Worm (Caenorhabditis elegans): ENCODE data around the gene C28G1.2.
A peak's percentile ranks its signal among the peaks of the same experiment; 100 is the strongest.

The C28G1.2 gene

ce11 chrX:8854409-8854808, 18.6 kb downstream of the C28G1.2 start:
- no peak for TF ChIP-seq R02D3.7 (tag; optimal IDR thresholded peaks at IDR 0.05)
- TF ChIP-seq unc-39 (tag; optimal IDR thresholded peaks at IDR 0.05): no peak
- no peak for TF ChIP-seq hmg-11 (tag; optimal IDR thresholded peaks at IDR 0.05)
- TF ChIP-seq jun-1 (tag; optimal IDR thresholded peaks at IDR 0.05): no peak

ce11 chrX:8857904-8858612, 22.2 kb downstream of the C28G1.2 start, which contains the start of gene C06E2.5:
C06E2.5 (minus strand) TSS chrX:8857954.
- TF ChIP-seq elt-1 (tag; optimal IDR thresholded peaks at IDR 0.05) (peak; percentile 95), ztf-11 (tag; optimal IDR thresholded peaks at IDR 0.05) (no peak), nhr-23 (tag; optimal IDR thresholded peaks at IDR 0.05) (peak; percentile 16)

- TF ChIP-seq ztf-4 (tag; optimal IDR thresholded peaks at IDR 0.05) (no peak), pha-4 (tag; optimal IDR thresholded peaks at IDR 0.05) (peak; percentile 15), elt-2 (tag; optimal IDR thresholded peaks at IDR 0.05) (no peak), ceh-16 (tag; optimal IDR thresholded peaks at IDR 0.05) (no peak)
Measured at ce11 chrX:8859538-8859937, 23.7 kb downstream of the C28G1.2 start.

ce11 chrX:8860958-8861357, 25.1 kb downstream of the C28G1.2 start, which contains the start of gene C06E2.9:
C06E2.9 (plus strand) TSS chrX:8861258.
- no peak for TF ChIP-seq tbx-2 (tag; optimal IDR thresholded peaks at IDR 0.05)
- peak; percentile 9 for TF ChIP-seq elt-1 (tag; optimal IDR thresholded peaks at IDR 0.05)

ce11 chrX:8866563-8866962, 30.7 kb downstream of the C28G1.2 start, which contains the start of gene ins-9:
ins-9 (minus strand) TSS chrX:8866663.
- TF ChIP-seq ztf-4 (tag; optimal IDR thresholded peaks at IDR 0.05) (no peak), fkh-2 (tag; optimal IDR thresholded peaks at IDR 0.05) (no peak), lsy-12 (tag; optimal IDR thresholded peaks at IDR 0.05) (no peak), nfya-1 (tag; optimal IDR thresholded peaks at IDR 0.05; ENCODE audit: insufficient read depth) (no peak), skn-1 (tag; optimal IDR thresholded peaks at IDR 0.05) (no peak), sea-2 (GFP tag; optimal IDR thresholded peaks at IDR 0.05) (no peak), R02D3.7 (tag; optimal IDR thresholded peaks at IDR 0.05) (no peak), unc-62 (GFP tag; optimal IDR thresholded peaks at IDR 0.05) (no peak), mdl-1 (tag; optimal IDR thresholded peaks at IDR 0.05) (no peak), nhr-43 (tag; optimal IDR thresholded peaks at IDR 0.05; ENCODE audit: poor library complexity, severe bottlenecking) (no peak), elt-2 (tag; optimal IDR thresholded peaks at IDR 0.05) (no peak), egl-27 (tag; optimal IDR thresholded peaks at IDR 0.05) (no peak), nhr-67 (tag; optimal IDR thresholded peaks at IDR 0.05) (no peak), eor-1 (tag; optimal IDR thresholded peaks at IDR 0.05) (no peak), ceh-28 (tag; optimal IDR thresholded peaks at IDR 0.05) (no peak)

- TF ChIP-seq lin-39 (tag; optimal IDR thresholded peaks at IDR 0.05) (peak; percentile 31), jun-1 (tag; optimal IDR thresholded peaks at IDR 0.05) (no peak), nfya-1 (tag; optimal IDR thresholded peaks at IDR 0.05; ENCODE audit: insufficient read depth) (peak; percentile 58), lin-15B (tag; optimal IDR thresholded peaks at IDR 0.05) (peak; percentile 32)
Measured at ce11 chrX:8869112-8869675, 33.4 kb downstream of the C28G1.2 start, which contains the start of the genes ubc-22 and ubc-21. ubc-22 (minus strand) TSS chrX:8869162. ubc-21 (plus strand) TSS chrX:8869625.

ce11 chrX:8874748-8875147, 38.9 kb downstream of the C28G1.2 start, which contains the start of gene C06E2.1:
C06E2.1 (minus strand) TSS chrX:8874848.
- TF ChIP-seq lin-39 (tag; optimal IDR thresholded peaks at IDR 0.05): no peak
- no peak for TF ChIP-seq elt-2 (tag; optimal IDR thresholded peaks at IDR 0.05)
- no peak for TF ChIP-seq hmg-11 (tag; optimal IDR thresholded peaks at IDR 0.05)
- TF ChIP-seq nfya-1 (tag; optimal IDR thresholded peaks at IDR 0.05; ENCODE audit: insufficient read depth): no peak
- TF ChIP-seq fkh-2 (tag; optimal IDR thresholded peaks at IDR 0.05): no peak
- no peak for TF ChIP-seq sea-2 (GFP tag; optimal IDR thresholded peaks at IDR 0.05)
- TF ChIP-seq ZK546.5 (tag; optimal IDR thresholded peaks at IDR 0.05): no peak
- TF ChIP-seq pqm-1 (tag; optimal IDR thresholded peaks at IDR 0.05): no peak
- TF ChIP-seq eor-1 (tag; optimal IDR thresholded peaks at IDR 0.05): no peak
- TF ChIP-seq egl-27 (tag; optimal IDR thresholded peaks at IDR 0.05): no peak
- TF ChIP-seq ceh-16 (tag; optimal IDR thresholded peaks at IDR 0.05): no peak
- no peak for TF ChIP-seq nhr-23 (tag; optimal IDR thresholded peaks at IDR 0.05)
- TF ChIP-seq nhr-43 (tag; optimal IDR thresholded peaks at IDR 0.05; ENCODE audit: poor library complexity, severe bottlenecking): no peak
- TF ChIP-seq tbx-2 (tag; optimal IDR thresholded peaks at IDR 0.05): no peak
